Worm (Caenorhabditis elegans) whole organism, early embryonic: ENCODE measurements around the gene ceh-19.

ENCODE experiments used
- B0310.2 ChIP-seq: sonication (generic microtip); optimal IDR thresholded peaks from 2 replicates; lab custom pipeline; 2016; ENCODE audit warnings: mild to moderate bottlenecking, missing genetic modification characterization, missing compliant biosample characterization
- F13C5.2 ChIP-seq: sonication (generic microtip); optimal IDR thresholded peaks from 2 replicates; lab custom pipeline; 2017; ENCODE audit warnings: mild to moderate bottlenecking, missing genetic modification characterization, inconsistent platforms, missing compliant biosample characterization
- aly-1 ChIP-seq: sonication (generic microtip); optimal IDR thresholded peaks from 2 replicates; lab custom pipeline; 2016; ENCODE audit warnings: missing genetic modification characterization, missing compliant biosample characterization
- ama-1 ChIP-seq: fragments of 150-350 bp; optimal IDR thresholded peaks from 2 replicates; lab custom pipeline; 2014
- ceh-13 ChIP-seq: fragments of 200-800 bp; sonication (Bioruptor generic); optimal IDR thresholded peaks from 2 replicates; lab custom pipeline; 2018; ENCODE audit warnings: mild to moderate bottlenecking, missing genetic modification characterization, missing compliant biosample characterization
- ceh-36 ChIP-seq: sonication (generic microtip); optimal IDR thresholded peaks from 2 replicates; lab custom pipeline; 2016; ENCODE audit warnings: missing genetic modification characterization, inconsistent platforms, missing compliant biosample characterization
- ets-7 ChIP-seq: sonication (generic microtip); optimal IDR thresholded peaks from 2 replicates; lab custom pipeline; 2016; ENCODE audit warnings: missing genotype, missing genetic modification characterization, missing compliant biosample characterization
- flt-1 ChIP-seq: fragments of 200-800 bp; sonication (Bioruptor generic); IDR thresholded peaks from 2 replicates; pipeline ENCODE4 v1.3.6; 2022; ENCODE audit warnings: missing genetic modification characterization, missing compliant biosample characterization
- hmbx-1 ChIP-seq: sonication (generic microtip); optimal IDR thresholded peaks from 2 replicates; lab custom pipeline; 2016; ENCODE audit warnings: mild to moderate bottlenecking, missing genetic modification characterization, missing compliant biosample characterization
- hmg-4 ChIP-seq: fragments of 200-800 bp; sonication (Bioruptor generic); optimal IDR thresholded peaks from 2 replicates; lab custom pipeline; 2018; ENCODE audit warnings: mild to moderate bottlenecking, missing genetic modification characterization, missing compliant biosample characterization
- hnd-1 ChIP-seq: sonication (generic microtip); optimal IDR thresholded peaks from 2 replicates; lab custom pipeline; 2016; ENCODE audit warnings: missing genetic modification characterization, missing compliant biosample characterization
- pes-1 ChIP-seq: fragments of 200-800 bp; sonication (Bioruptor generic); IDR thresholded peaks from 2 replicates; pipeline ENCODE4 v1.3.6; 2022; ENCODE audit warnings: missing genetic modification reagents, missing genetic modification characterization, missing compliant biosample characterization
- scrt-1 ChIP-seq: fragments of 200-800 bp; sonication (Bioruptor generic); IDR thresholded peaks from 2 replicates; pipeline ENCODE4 v1.3.6; 2022; ENCODE audit warnings: missing genetic modification characterization, missing compliant biosample characterization
- sea-1 ChIP-seq: fragments of 200-800 bp; sonication (Bioruptor generic); conservative IDR thresholded peaks from 2 replicates; pipeline ENCODE4 v1.3.6; 2022; ENCODE audit warnings: missing genetic modification characterization, missing compliant biosample characterization
- tbx-11 ChIP-seq: fragments of 200-800 bp; sonication (Bioruptor generic); IDR thresholded peaks from 2 replicates; pipeline ENCODE4 v1.3.6; 2022; ENCODE audit warnings: missing genetic modification characterization, missing compliant biosample characterization
- tbx-37 ChIP-seq: fragments of 200-800 bp; sonication (Bioruptor generic); conservative IDR thresholded peaks from 2 replicates; pipeline ENCODE4 v1.3.6; 2022; ENCODE audit warnings: missing genetic modification reagents, missing genetic modification characterization, missing compliant biosample characterization
- tra-4 ChIP-seq: sonication (generic microtip); optimal IDR thresholded peaks from 2 replicates; lab custom pipeline; 2017; ENCODE audit warnings: missing genetic modification characterization, missing compliant biosample characterization

Gene ceh-19

ce11 chrIV:7940919-7941318 lies 14.8 kb downstream of the ceh-19 start, which contains the start of gene exc-9:
Gene exc-9, minus strand, starts transcription at chrIV:7941019.
- TF ChIP-seq hmg-4 (GFP tag; lab: Kevin White, UChicago) (no peak), F13C5.2 (no peak), tra-4 (tag; lab: Kevin White, UChicago) (no peak), pes-1 (GFP tag; lab: Robert Waterston, UW) (no peak), aly-1 (tag; lab: Kevin White, UChicago) (no peak), B0310.2 (tag; lab: Kevin White, UChicago) (no peak), hmbx-1 (tag; lab: Kevin White, UChicago) (no peak), flt-1 (GFP tag; lab: Robert Waterston, UW) (no peak), sea-1 (GFP tag; lab: Robert Waterston, UW) (no peak), ceh-13 (no peak), ceh-36 (tag; lab: Kevin White, UChicago) (no peak), tbx-11 (GFP tag; lab: Robert Waterston, UW) (no peak), ets-7 (tag; lab: Kevin White, UChicago) (no peak), tbx-37 (GFP tag; lab: Robert Waterston, UW) (no peak), ama-1 (lab: Kevin White, UChicago) (no peak)

- TF ChIP-seq hnd-1 (tag; lab: Kevin White, UChicago) (no peak), sea-1 (GFP tag; lab: Robert Waterston, UW) (no peak)
Observed at ce11 chrIV:7938834-7939233, 16.9 kb downstream of the ceh-19 start, which contains the start of gene F20D12.7. Gene F20D12.7, minus strand, starts transcription at chrIV:7938934.

- TF ChIP-seq hnd-1 (tag; lab: Kevin White, UChicago) = no peak
- no peak for TF ChIP-seq hmbx-1 (tag; lab: Kevin White, UChicago)
- TF ChIP-seq hmg-4 (GFP tag; lab: Kevin White, UChicago) = no peak
- no peak for TF ChIP-seq tbx-37 (GFP tag; lab: Robert Waterston, UW)
- no peak for TF ChIP-seq ama-1 (lab: Kevin White, UChicago)
- no peak for TF ChIP-seq tbx-11 (GFP tag; lab: Robert Waterston, UW)
- TF ChIP-seq ceh-36 (tag; lab: Kevin White, UChicago) = no peak
- no peak for TF ChIP-seq aly-1 (tag; lab: Kevin White, UChicago)
- TF ChIP-seq pes-1 (GFP tag; lab: Robert Waterston, UW) = no peak
- no peak for TF ChIP-seq ets-7 (tag; lab: Kevin White, UChicago)
- TF ChIP-seq B0310.2 (tag; lab: Kevin White, UChicago) = no peak
- TF ChIP-seq scrt-1 = no peak
- TF ChIP-seq sea-1 (GFP tag; lab: Robert Waterston, UW) = no peak
- no peak for TF ChIP-seq F13C5.2
- TF ChIP-seq tra-4 (tag; lab: Kevin White, UChicago) = no peak
- no peak for TF ChIP-seq ceh-13
- TF ChIP-seq flt-1 (GFP tag; lab: Robert Waterston, UW) = no peak
Observed at ce11 chrIV:7933733-7934132, 22.0 kb downstream of the ceh-19 start, which contains the start of gene bbs-2. Gene bbs-2, plus strand, starts transcription at chrIV:7934033.

ce11 chrIV:7931873-7932272 lies 23.9 kb downstream of the ceh-19 start:
- TF ChIP-seq hmbx-1 (tag; lab: Kevin White, UChicago) (no peak), hnd-1 (tag; lab: Kevin White, UChicago) (no peak), aly-1 (tag; lab: Kevin White, UChicago) (no peak), pes-1 (GFP tag; lab: Robert Waterston, UW) (no peak)

- TF ChIP-seq tra-4 (tag; lab: Kevin White, UChicago) = no peak
Observed at ce11 chrIV:7927852-7928251, 27.9 kb downstream of the ceh-19 start, which contains the start of gene gcy-8. Gene gcy-8, plus strand, starts transcription at chrIV:7928152.

- no peak for TF ChIP-seq ets-7 (tag; lab: Kevin White, UChicago)
- no peak for TF ChIP-seq ama-1 (lab: Kevin White, UChicago)
- no peak for TF ChIP-seq ceh-13
- no peak for TF ChIP-seq hmbx-1 (tag; lab: Kevin White, UChicago)
Observed at ce11 chrIV:7927218-7927617, 28.5 kb downstream of the ceh-19 start, which contains the start of gene C49H3.12. Gene C49H3.12, minus strand, starts transcription at chrIV:7927318.

ce11 chrIV:7926102-7926840 lies 29.5 kb downstream of the ceh-19 start, which contains the start of gene rps-2:
Gene rps-2, minus strand, starts transcription at chrIV:7926391.
- TF ChIP-seq ceh-36 (tag; lab: Kevin White, UChicago) (no peak), tbx-11 (GFP tag; lab: Robert Waterston, UW) (peak; percentile 8; the same call in 1 of the 2 replicates), ets-7 (tag; lab: Kevin White, UChicago) (no peak), scrt-1 (no peak), sea-1 (GFP tag; lab: Robert Waterston, UW) (no peak), hmbx-1 (tag; lab: Kevin White, UChicago) (no peak), flt-1 (GFP tag; lab: Robert Waterston, UW) (no peak), F13C5.2 (peak; percentile 35), hmg-4 (GFP tag; lab: Kevin White, UChicago) (no peak), pes-1 (GFP tag; lab: Robert Waterston, UW) (no peak), hnd-1 (tag; lab: Kevin White, UChicago) (no peak), tbx-37 (GFP tag; lab: Robert Waterston, UW) (no peak)
